Worm (Caenorhabditis elegans) whole organism, L1 larva: ENCODE measurements around the gene F56D2.5.
A peak's percentile ranks its signal among the peaks of the same experiment; 100 is the strongest.

Experiments
- F16B12.6 ChIP-seq: fragments of 150-350 bp; optimal IDR thresholded peaks from 2 replicates; lab custom pipeline; 2014; ENCODE audit warnings: missing biosample characterization, missing genetic modification characterization
- aha-1 ChIP-seq: fragments of 150-350 bp; optimal IDR thresholded peaks from 2 replicates; lab custom pipeline; 2014; ENCODE audit warnings: missing biosample characterization, missing genetic modification characterization
- ceh-8 ChIP-seq: fragments of 200-800 bp; sonication (Bioruptor generic); optimal IDR thresholded peaks from 2 replicates; lab custom pipeline; 2018; ENCODE audit warnings: mild to moderate bottlenecking, missing genetic modification characterization, moderate library complexity, missing compliant biosample characterization
- ceh-82 ChIP-seq, 3 experiments: fragments of 150-350 bp in 1 of 3; sonication (generic microtip) in 2 of 3; optimal IDR thresholded peaks; 2 replicates each; lab custom pipeline; 2014 to 2017; ENCODE audit warnings: missing biosample characterization in 3 of 3, missing genetic modification characterization in 3 of 3
- ceh-90 ChIP-seq: sonication (generic microtip); optimal IDR thresholded peaks from 2 replicates; lab custom pipeline; 2016; ENCODE audit warnings: missing genetic modification characterization, missing compliant biosample characterization
- dsc-1 ChIP-seq: sonication (generic microtip); optimal IDR thresholded peaks from 2 replicates; lab custom pipeline; 2016; ENCODE audit warnings: mild to moderate bottlenecking, missing genetic modification characterization, missing compliant biosample characterization
- efl-3 ChIP-seq: fragments of 200-800 bp; sonication (Bioruptor generic); optimal IDR thresholded peaks from 2 replicates; lab custom pipeline; 2018; ENCODE audit warnings: mild to moderate bottlenecking, missing genetic modification characterization, missing compliant biosample characterization
- egl-13 ChIP-seq: sonication (generic microtip); optimal IDR thresholded peaks from 2 replicates; lab custom pipeline; 2016; ENCODE audit warnings: missing genotype, missing genetic modification reagents, missing genetic modification characterization, missing compliant biosample characterization
- elt-2 ChIP-seq: sonication (generic microtip); optimal IDR thresholded peaks from 2 replicates; lab custom pipeline; 2016; ENCODE audit warnings: missing genetic modification characterization, mild to moderate bottlenecking, inconsistent platforms, missing compliant biosample characterization, missing genetic modification reagents
- fkh-10 ChIP-seq: sonication (generic microtip); optimal IDR thresholded peaks from 2 replicates; lab custom pipeline; 2017; ENCODE audit warnings: missing biosample characterization, missing genetic modification reagents, missing genetic modification characterization
- fkh-4 ChIP-seq: sonication (generic microtip); optimal IDR thresholded peaks from 2 replicates; lab custom pipeline; 2016; ENCODE audit warnings: missing compliant biosample characterization, missing genetic modification characterization, borderline replicate concordance
- fos-1 ChIP-seq: fragments of 150-350 bp; optimal IDR thresholded peaks from 2 replicates; lab custom pipeline; 2014; ENCODE audit warnings: missing biosample characterization, missing genetic modification characterization
- hpl-2 ChIP-seq: fragments of 150-350 bp; optimal IDR thresholded peaks from 2 replicates; lab custom pipeline; 2014; ENCODE audit warnings: missing biosample characterization, missing genetic modification reagents, missing genetic modification characterization
- isw-1 ChIP-seq: fragments of 200-800 bp; sonication (Bioruptor generic); IDR thresholded peaks from 2 replicates; pipeline ENCODE4 v1.3.6; 2022; ENCODE audit warnings: missing genetic modification characterization, missing compliant biosample characterization
- lin-14 ChIP-seq: fragments of 200-800 bp; sonication (Bioruptor generic); optimal IDR thresholded peaks from 2 replicates; lab custom pipeline; 2018; ENCODE audit warnings: mild to moderate bottlenecking, missing genetic modification characterization, moderate library complexity, missing compliant biosample characterization
- lir-3 ChIP-seq: sonication (generic microtip); optimal IDR thresholded peaks from 2 replicates; lab custom pipeline; 2016; ENCODE audit warnings: mild to moderate bottlenecking, missing genetic modification characterization, moderate library complexity, missing compliant biosample characterization; ENCODE audit not compliant: poor library complexity
- lsy-2 ChIP-seq, 2 experiments: fragments of 150-350 bp; optimal IDR thresholded peaks; 2 replicates each; lab custom pipeline; 2014; ENCODE audit warnings: missing biosample characterization in 2 of 2, missing genetic modification characterization in 2 of 2
- mab-9 ChIP-seq: fragments of 200-800 bp; sonication (Bioruptor generic); IDR thresholded peaks from 2 replicates; pipeline ENCODE4 v1.3.6; 2022; ENCODE audit warnings: missing genetic modification reagents, missing genetic modification characterization, missing compliant biosample characterization
- mdl-1 ChIP-seq, 2 experiments: fragments of 150-350 bp; optimal IDR thresholded peaks; 2 replicates each; lab custom pipeline; 2014 to 2017; ENCODE audit warnings: missing biosample characterization in 2 of 2, missing genetic modification characterization in 2 of 2, inconsistent platforms in 1 of 2
- mef-2 ChIP-seq: fragments of 150-350 bp; optimal IDR thresholded peaks from 2 replicates; lab custom pipeline; 2014; ENCODE audit warnings: missing biosample characterization, missing genetic modification characterization
- mep-1 ChIP-seq: fragments of 150-350 bp; optimal IDR thresholded peaks from 2 replicates; lab custom pipeline; 2014; ENCODE audit warnings: missing biosample characterization, missing genetic modification characterization
- nhr-19 ChIP-seq: fragments of 200-800 bp; sonication (Bioruptor generic); conservative IDR thresholded peaks from 2 replicates; pipeline ENCODE4 v1.3.6; 2022; ENCODE audit warnings: missing genetic modification characterization, missing compliant biosample characterization
- nhr-20 ChIP-seq: sonication (generic microtip); optimal IDR thresholded peaks from 2 replicates; lab custom pipeline; 2016; ENCODE audit warnings: mild to moderate bottlenecking, missing genetic modification characterization, missing compliant biosample characterization
- nhr-237 ChIP-seq: fragments of 150-350 bp; optimal IDR thresholded peaks from 2 replicates; lab custom pipeline; 2014; ENCODE audit warnings: missing biosample characterization, missing genetic modification characterization
- nhr-28 ChIP-seq: fragments of 150-350 bp; optimal IDR thresholded peaks from 2 replicates; lab custom pipeline; 2014; ENCODE audit warnings: missing biosample characterization, missing genetic modification characterization
- nhr-47 ChIP-seq: sonication (generic microtip); optimal IDR thresholded peaks from 2 replicates; lab custom pipeline; 2016; ENCODE audit warnings: mild to moderate bottlenecking, missing genetic modification characterization, moderate library complexity, missing compliant biosample characterization
- nhr-71 ChIP-seq: sonication (generic microtip); optimal IDR thresholded peaks from 2 replicates; lab custom pipeline; 2016; ENCODE audit warnings: mild to moderate bottlenecking, missing genetic modification characterization, moderate library complexity, missing compliant biosample characterization
- nhr-77 ChIP-seq: fragments of 150-350 bp; optimal IDR thresholded peaks from 2 replicates; lab custom pipeline; 2014; ENCODE audit warnings: missing biosample characterization, missing genetic modification characterization
- nhr-85 ChIP-seq: sonication (generic microtip); peaks from one replicate; lab custom pipeline; 2016; ENCODE audit warnings: missing genetic modification characterization, inconsistent platforms, missing compliant biosample characterization
- nhr-90 ChIP-seq: sonication (generic microtip); optimal IDR thresholded peaks from 2 replicates; lab custom pipeline; 2016; ENCODE audit warnings: mild to moderate bottlenecking, missing genetic modification characterization, missing compliant biosample characterization; ENCODE audit not compliant: poor library complexity
- pag-3 ChIP-seq: sonication (generic microtip); optimal IDR thresholded peaks from 2 replicates; lab custom pipeline; 2017; ENCODE audit warnings: missing genetic modification characterization, mild to moderate bottlenecking, missing compliant biosample characterization, antibody characterized with exemption, borderline replicate concordance; ENCODE audit not compliant: insufficient read depth
- pax-3 ChIP-seq: fragments of 200-800 bp; sonication (Bioruptor generic); optimal IDR thresholded peaks from 2 replicates; lab custom pipeline; 2018; ENCODE audit warnings: mild to moderate bottlenecking, missing genetic modification characterization, moderate library complexity, missing compliant biosample characterization
- pqm-1 ChIP-seq: sonication (generic microtip); optimal IDR thresholded peaks from 3 replicates; lab custom pipeline; 2017; ENCODE audit warnings: missing biosample characterization, missing genetic modification characterization
- rnt-1 ChIP-seq: sonication (generic microtip); optimal IDR thresholded peaks from 2 replicates; lab custom pipeline; 2016; ENCODE audit warnings: mild to moderate bottlenecking, missing genetic modification characterization, moderate library complexity, missing compliant biosample characterization
- skn-1 ChIP-seq: fragments of 150-350 bp; optimal IDR thresholded peaks from 2 replicates; lab custom pipeline; 2014; ENCODE audit warnings: missing biosample characterization, missing genetic modification characterization
- snpc-4 ChIP-seq: fragments of 150-350 bp; optimal IDR thresholded peaks from 2 replicates; lab custom pipeline; 2014; ENCODE audit warnings: missing biosample characterization, missing genetic modification characterization
- snu-23 ChIP-seq: sonication (generic microtip); optimal IDR thresholded peaks from 2 replicates; lab custom pipeline; 2016; ENCODE audit warnings: missing genetic modification characterization, missing compliant biosample characterization
- sptf-1 ChIP-seq: fragments of 150-350 bp; optimal IDR thresholded peaks from 2 replicates; lab custom pipeline; 2014; ENCODE audit warnings: missing biosample characterization, missing genetic modification characterization
- sup-37 ChIP-seq: fragments of 200-800 bp; sonication (Bioruptor generic); optimal IDR thresholded peaks from 2 replicates; lab custom pipeline; 2018; ENCODE audit warnings: mild to moderate bottlenecking, missing genetic modification characterization, missing compliant biosample characterization
- swsn-7 ChIP-seq: sonication (generic microtip); optimal IDR thresholded peaks from 2 replicates; lab custom pipeline; 2016; ENCODE audit warnings: missing genetic modification characterization, missing compliant biosample characterization
- unc-62 ChIP-seq: fragments of 150-350 bp; optimal IDR thresholded peaks from 2 replicates; lab custom pipeline; 2014; ENCODE audit warnings: missing biosample characterization, missing genetic modification reagents, missing genetic modification characterization
- unc-86 ChIP-seq: sonication (generic microtip); optimal IDR thresholded peaks from 2 replicates; lab custom pipeline; 2016; ENCODE audit warnings: missing genetic modification characterization, missing compliant biosample characterization
- vab-15 ChIP-seq: sonication (generic microtip); optimal IDR thresholded peaks from 2 replicates; lab custom pipeline; 2017; ENCODE audit warnings: missing genotype, mild to moderate bottlenecking, missing genetic modification characterization, missing compliant biosample characterization
- xbp-1 ChIP-seq: sonication (generic microtip); optimal IDR thresholded peaks from 2 replicates; lab custom pipeline; 2016; ENCODE audit warnings: missing genetic modification characterization, missing compliant biosample characterization
- zag-1 ChIP-seq: fragments of 150-350 bp; optimal IDR thresholded peaks from 2 replicates; lab custom pipeline; 2014; ENCODE audit warnings: missing biosample characterization, missing genetic modification characterization
- zip-4 ChIP-seq: fragments of 200-800 bp; sonication (Bioruptor generic); optimal IDR thresholded peaks from 2 replicates; lab custom pipeline; 2018; ENCODE audit warnings: mild to moderate bottlenecking, missing genetic modification characterization, moderate library complexity, missing compliant biosample characterization

Gene F56D2.5

ce11 chrIII:5566496-5566895 lies 14.7 kb downstream of the F56D2.5 start:
- TF ChIP-seq dsc-1 (tag; lab: Kevin White, UChicago) = no peak
- peak; percentile 51 for TF ChIP-seq nhr-85 (tag; lab: Kevin White, UChicago)

- TF ChIP-seq pag-3 (tag; lab: Kevin White, UChicago) (peak; percentile 89), ceh-82 (tag; optimal IDR thresholded peaks at IDR 0.05; lab: Kevin White, UChicago) (no peak), lsy-2 (tag; optimal IDR thresholded peaks at IDR 0.05; lab: Kevin White, UChicago) (no peak), mep-1 (tag; lab: Kevin White, UChicago) (no peak), dsc-1 (tag; lab: Kevin White, UChicago) (peak; percentile 26), snu-23 (GFP tag; lab: Kevin White, UChicago) (peak; percentile 1), nhr-19 (GFP tag; lab: Robert Waterston, UW) (peak; percentile 13; the same call in 1 of the 2 replicates), hpl-2 (GFP tag; lab: Kevin White, UChicago) (no peak), vab-15 (no peak), lin-14 (GFP tag; lab: Kevin White, UChicago) (peak; percentile 28), rnt-1 (tag; lab: Kevin White, UChicago) (peak; percentile 55), nhr-71 (tag; lab: Kevin White, UChicago) (peak; percentile 33), zag-1 (no peak), F16B12.6 (tag; lab: Kevin White, UChicago) (no peak)
Measured at ce11 chrIII:5565699-5566098, 15.5 kb downstream of the F56D2.5 start.

- TF ChIP-seq nhr-237 (tag; lab: Kevin White, UChicago) (no peak), ceh-90 (tag; lab: Kevin White, UChicago) (no peak), dsc-1 (tag; lab: Kevin White, UChicago) (peak; percentile 11), vab-15 (no peak), nhr-85 (tag; lab: Kevin White, UChicago) (no peak), xbp-1 (tag; lab: Kevin White, UChicago) (peak; percentile 2), mdl-1 (tag; optimal IDR thresholded peaks at IDR 0.05; lab: Kevin White, UChicago) (no peak), nhr-47 (no peak), egl-13 (tag; lab: Kevin White, UChicago) (no peak), hpl-2 (GFP tag; lab: Kevin White, UChicago) (no peak), mep-1 (tag; lab: Kevin White, UChicago) (no peak), aha-1 (no peak), ceh-82 (tag; optimal IDR thresholded peaks at IDR 0.05; lab: Kevin White, UChicago) (no peak), mef-2 (tag; lab: Kevin White, UChicago) (no peak), nhr-28 (tag; lab: Kevin White, UChicago) (no peak), isw-1 (GFP tag; lab: Robert Waterston, UW) (no peak), pax-3 (tag; lab: Kevin White, UChicago) (no peak), elt-2 (tag; lab: Kevin White, UChicago) (no peak), F16B12.6 (tag; lab: Kevin White, UChicago) (no peak), sup-37 (GFP tag; lab: Kevin White, UChicago) (no peak), nhr-20 (tag; lab: Kevin White, UChicago) (peak; percentile 40), nhr-77 (tag; lab: Kevin White, UChicago) (peak; percentile 16), fkh-10 (no peak), mab-9 (GFP tag; lab: Robert Waterston, UW) (no peak), ceh-8 (GFP tag; lab: Kevin White, UChicago) (no peak), sptf-1 (tag; lab: Kevin White, UChicago) (no peak), fkh-4 (tag; lab: Kevin White, UChicago) (no peak), skn-1 (tag; lab: Kevin White, UChicago) (no peak), lir-3 (no peak), fos-1 (tag; lab: Kevin White, UChicago) (no peak), nhr-71 (tag; lab: Kevin White, UChicago) (peak; percentile 52), rnt-1 (tag; lab: Kevin White, UChicago) (peak; percentile 65), nhr-19 (GFP tag; lab: Robert Waterston, UW) (peak; percentile 52), swsn-7 (tag; lab: Kevin White, UChicago) (no peak), zip-4 (GFP tag; lab: Kevin White, UChicago) (no peak), nhr-90 (tag; lab: Kevin White, UChicago) (no peak), unc-62 (GFP tag; lab: Kevin White, UChicago) (no peak), snu-23 (GFP tag; lab: Kevin White, UChicago) (peak; percentile 26), pqm-1 (tag; lab: Kevin White, UChicago) (no peak), snpc-4 (tag; lab: Kevin White, UChicago) (no peak), pag-3 (tag; lab: Kevin White, UChicago) (peak; percentile 56), unc-86 (no peak), efl-3 (GFP tag; lab: Kevin White, UChicago) (no peak)
Measured at ce11 chrIII:5564799-5565198, 16.4 kb downstream of the F56D2.5 start, which contains the start of gene mlc-3. mlc-3 (plus strand) TSS chrIII:5565025.
